Worm (Caenorhabditis elegans) whole organism, young adult: ENCODE measurements around the gene nhr-108.
"Not testable (repeated sequence)": the region's sequence is repeated elsewhere in the genome, so short reads cannot be mapped to it uniquely, and the experiment has no call there.

Source experiments
- F39B2.1 ChIP-seq: fragments of 200-800 bp; sonication (Bioruptor generic); IDR thresholded peaks from 2 replicates; pipeline ENCODE4 v1.3.6; 2022; ENCODE audit warnings: missing genetic modification reagents, missing genetic modification characterization, missing compliant biosample characterization
- bed-2 ChIP-seq: fragments of 200-800 bp; sonication (Bioruptor generic); IDR thresholded peaks from 2 replicates; pipeline ENCODE4 v1.3.6; 2022; ENCODE audit warnings: missing genetic modification reagents, missing genetic modification characterization, missing compliant biosample characterization
- ceh-100 ChIP-seq: fragments of 200-800 bp; sonication (Bioruptor generic); IDR thresholded peaks from 2 replicates; pipeline ENCODE4 v1.3.6; 2022; ENCODE audit warnings: missing genetic modification reagents, missing genetic modification characterization, missing compliant biosample characterization
- hlh-12 ChIP-seq: sonication (generic microtip); optimal IDR thresholded peaks from 2 replicates; lab custom pipeline; 2016; ENCODE audit warnings: missing genetic modification characterization, missing compliant biosample characterization
- hlh-26 ChIP-seq: fragments of 200-800 bp; sonication (Bioruptor generic); conservative IDR thresholded peaks from 2 replicates; pipeline ENCODE4 v1.3.6; 2022; ENCODE audit warnings: missing genetic modification reagents, missing genetic modification characterization, missing compliant biosample characterization
- hrde-1 ChIP-seq: sonication (generic microtip); optimal IDR thresholded peaks from 2 replicates; lab custom pipeline; 2016; ENCODE audit warnings: missing genetic modification characterization, mild to moderate bottlenecking, missing compliant biosample characterization, moderate library complexity, missing genotype, missing genetic modification reagents, borderline replicate concordance
- lin-35 ChIP-seq, 3 experiments: fragments of 150-350 bp in 2 of 3; sonication (generic microtip) in 1 of 3; optimal IDR thresholded peaks; 2 replicates each; lab custom pipeline; 2014 to 2018; ENCODE audit warnings: missing biosample characterization in 3 of 3, missing genetic modification characterization in 3 of 3, missing genetic modification reagents in 3 of 3
- lsl-1 ChIP-seq: fragments of 200-800 bp; sonication (Bioruptor generic); optimal IDR thresholded peaks from 2 replicates; lab custom pipeline; 2018; ENCODE audit warnings: mild to moderate bottlenecking, missing genetic modification characterization, moderate library complexity, missing compliant biosample characterization
- mxl-1 ChIP-seq: sonication (generic microtip); optimal IDR thresholded peaks from 2 replicates; lab custom pipeline; 2016; ENCODE audit warnings: missing genetic modification characterization, missing compliant biosample characterization
- pha-4 ChIP-seq: fragments of 150-350 bp; sonication (generic microtip); optimal IDR thresholded peaks from 2 replicates; lab custom pipeline; 2014; ENCODE audit warnings: missing biosample characterization, missing genetic modification reagents, missing genetic modification characterization
- snpc-4 ChIP-seq, 5 experiments: fragments of 150-350 bp in 1 of 5; sonication (generic microtip) in 4 of 5; optimal IDR thresholded peaks; 2 replicates each; lab custom pipeline; 2014 to 2018; ENCODE audit warnings: missing genetic modification characterization in 5 of 5, missing biosample characterization in 3 of 5, antibody characterized with exemption in 2 of 5, mild to moderate bottlenecking in 2 of 5, missing compliant biosample characterization in 2 of 5, missing genotype in 2 of 5, moderate library complexity in 2 of 5, missing genetic modification reagents in 1 of 5
- tbp1 ChIP-seq: fragments of 200-800 bp; sonication (Bioruptor generic); optimal IDR thresholded peaks from 2 replicates; lab custom pipeline; 2018; ENCODE audit warnings: mild to moderate bottlenecking, missing genetic modification characterization, missing compliant biosample characterization
- unc-130 ChIP-seq: sonication (generic microtip); optimal IDR thresholded peaks from 2 replicates; lab custom pipeline; 2016; ENCODE audit warnings: missing genetic modification reagents, missing genetic modification characterization, missing compliant biosample characterization
- unc-62 ChIP-seq: fragments of 150-350 bp; optimal IDR thresholded peaks from 2 replicates; lab custom pipeline; 2014; ENCODE audit warnings: missing biosample characterization, missing genetic modification reagents, missing genetic modification characterization

ce11 chrV:15905530-15905929 lies 18.7 kb downstream of the nhr-108 start, which contains the start of the genes F35E8.1 and F35E8.2:
- TF ChIP-seq unc-62; mxl-1; unc-130 (GFP tag; lab: Kevin White, UChicago); F39B2.1 (GFP tag; lab: Robert Waterston, UW); snpc-4 (GFP tag; optimal IDR thresholded peaks at IDR 0.05; lab: Kevin White, UChicago); snpc-4 (tag; optimal IDR thresholded peaks at IDR 0.05; lab: Kevin White, UChicago); lin-35 (GFP tag; optimal IDR thresholded peaks at IDR 0.05; lab: Kevin White, UChicago); hrde-1 (tag; lab: Kevin White, UChicago); hlh-12 (tag; lab: Kevin White, UChicago); hlh-26 (GFP tag; lab: Robert Waterston, UW); lsl-1; ceh-100; pha-4 (tag; lab: Kevin White, UChicago); bed-2 (GFP tag; lab: Robert Waterston, UW); tbp1 (GFP tag; lab: Kevin White, UChicago): not testable (repeated sequence)
